Fruit fly (Drosophila melanogaster) S2 (cell line): ENCODE data around the gene ARY.
"Not testable (repeated sequence)": the region's sequence is repeated elsewhere in the genome, so short reads cannot be mapped to it uniquely, and the experiment has no call there.

Experiments used
- CG8478 ChIP-seq: fragments of >200 bp; optimal IDR thresholded peaks from 2 replicates; lab custom pipeline; 2018
- CTCF ChIP-seq, 2 experiments: fragments of >200 bp; optimal IDR thresholded peaks; 2 replicates each; lab custom pipeline; 2018

Gene ARY

DNA sequence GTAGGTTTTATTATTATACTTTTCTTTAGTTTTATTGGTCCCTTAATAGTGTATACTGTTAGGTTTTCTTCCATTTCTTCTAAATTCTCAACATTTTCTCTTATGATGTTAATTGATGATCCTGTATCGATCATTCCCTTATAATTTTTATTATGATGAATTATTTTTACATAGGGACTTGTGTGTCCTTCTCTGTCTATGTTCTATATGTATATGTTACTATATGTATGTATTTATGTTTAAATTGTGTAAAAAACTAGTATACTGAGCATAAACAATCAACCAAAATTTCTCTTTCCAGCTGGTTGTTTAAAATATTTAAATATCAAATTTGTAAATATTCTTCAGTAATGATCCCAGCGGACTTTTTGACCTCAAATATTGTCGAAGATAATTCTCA lies at the start of gene ARY:
ARY (plus strand) TSS at position 301 of the 400 bp plus-strand sequence.
- not testable (repeated sequence) for TF ChIP-seq CG8478 (lab: Kevin White, UChicago); CTCF (optimal IDR thresholded peaks at IDR 0.05; lab: Kevin White, UChicago)
